Fruit fly (Drosophila melanogaster) S2 (cell line): ENCODE data around the gene CG12111.

ENCODE experiments used
- CG8478 ChIP-seq: fragments of >200 bp; optimal IDR thresholded peaks from 2 replicates; lab custom pipeline; 2018
- CTCF ChIP-seq, 2 experiments: fragments of >200 bp; optimal IDR thresholded peaks; 2 replicates each; lab custom pipeline; 2018

DNA sequence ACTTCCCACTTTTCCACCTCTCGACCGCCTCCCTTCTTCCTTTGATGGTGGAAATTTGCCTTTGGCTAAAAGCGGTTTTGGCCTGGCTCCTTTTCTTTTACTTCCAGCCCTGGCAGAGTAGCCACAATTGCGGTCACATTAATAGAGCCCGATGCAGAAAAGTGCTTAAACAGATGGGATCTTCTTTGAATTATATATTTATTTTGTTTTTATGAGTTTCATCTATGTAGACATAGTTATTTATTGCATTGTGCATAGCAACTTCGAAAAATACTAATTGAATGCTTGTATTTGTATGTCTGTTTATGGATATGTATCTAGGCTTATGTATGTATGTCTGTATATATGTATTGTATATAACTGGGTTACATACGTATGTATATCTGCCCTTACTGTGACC is 28.8 kb downstream of the CG12111 start:
- no peak for TF ChIP-seq CG8478 (lab: Kevin White, UChicago)
- TF ChIP-seq CTCF (optimal IDR thresholded peaks at IDR 0.05; lab: Kevin White, UChicago): no peak
